Worm (Caenorhabditis elegans): ENCODE results near the gene T03F6.3.

ce11 chrIII:13339672-13340071 lies 49.5 kb upstream of the T03F6.3 start, which contains the start of gene F53A2.3:
- TF ChIP-seq unc-39 (tag; optimal IDR thresholded peaks at IDR 0.05) (no peak), jun-1 (tag; optimal IDR thresholded peaks at IDR 0.05) (no peak), nhr-12 (tag; optimal IDR thresholded peaks at IDR 0.05) (no peak), tbx-2 (tag; optimal IDR thresholded peaks at IDR 0.05) (no peak), skn-1 (tag; optimal IDR thresholded peaks at IDR 0.05) (no peak), egl-27 (tag; optimal IDR thresholded peaks at IDR 0.05) (no peak), ZK546.5 (tag; optimal IDR thresholded peaks at IDR 0.05) (no peak), ama-1 (optimal IDR thresholded peaks at IDR 0.05) (no peak), pqm-1 (tag; optimal IDR thresholded peaks at IDR 0.05) (no peak), nhr-11 (tag; optimal IDR thresholded peaks at IDR 0.05) (no peak), lin-15B (tag; optimal IDR thresholded peaks at IDR 0.05) (no peak)
